Worm (Caenorhabditis elegans) whole organism, midembryonic: ENCODE results near the gene C47E12.10.

Source experiments
- T22C8.4 ChIP-seq: fragments of 200-800 bp; sonication (Bioruptor generic); IDR thresholded peaks from 2 replicates; pipeline ENCODE4 v1.3.6; 2022; ENCODE audit warnings: missing genetic modification characterization, missing compliant biosample characterization
- cog-1 ChIP-seq: sonication (generic microtip); optimal IDR thresholded peaks from 2 replicates; lab custom pipeline; 2016; ENCODE audit warnings: missing genetic modification characterization, missing compliant biosample characterization
- flt-1 ChIP-seq: fragments of 200-800 bp; sonication (Bioruptor generic); IDR thresholded peaks from 2 replicates; pipeline ENCODE4 v1.3.6; 2022; ENCODE audit warnings: missing genetic modification characterization, missing compliant biosample characterization
- klf-2 ChIP-seq: fragments of 200-800 bp; sonication (Bioruptor generic); conservative IDR thresholded peaks from 2 replicates; pipeline ENCODE4 v1.3.6; 2022; ENCODE audit warnings: missing genetic modification reagents, missing genetic modification characterization, missing compliant biosample characterization
- med-1 ChIP-seq: sonication (generic microtip); optimal IDR thresholded peaks from 2 replicates; lab custom pipeline; 2017; ENCODE audit warnings: missing genetic modification characterization, mild to moderate bottlenecking, missing compliant biosample characterization, antibody characterized with exemption, missing genetic modification reagents; ENCODE audit not compliant: insufficient read depth
- ref-1 ChIP-seq: fragments of 200-800 bp; sonication (Bioruptor generic); conservative IDR thresholded peaks from 2 replicates; pipeline ENCODE4 v1.3.6; 2022; ENCODE audit warnings: missing genetic modification reagents, missing genetic modification characterization, missing compliant biosample characterization
- tab-1 ChIP-seq: fragments of 200-800 bp; sonication (Bioruptor generic); IDR thresholded peaks from 2 replicates; pipeline ENCODE4 v1.3.6; 2022; ENCODE audit warnings: missing genetic modification characterization, missing compliant biosample characterization
- ztf-23 ChIP-seq: fragments of 200-800 bp; sonication (Bioruptor generic); IDR thresholded peaks from 2 replicates; pipeline ENCODE4 v1.3.6; 2022; ENCODE audit warnings: missing genetic modification reagents, missing genetic modification characterization, missing compliant biosample characterization
- ztf-29 ChIP-seq: fragments of 200-800 bp; sonication (Bioruptor generic); IDR thresholded peaks from 2 replicates; pipeline ENCODE4 v1.3.6; 2022; ENCODE audit warnings: missing genetic modification reagents, missing genetic modification characterization, missing compliant biosample characterization

Gene C47E12.10

ce11 chrIV:9963945-9964344 is 8.7 kb upstream of the C47E12.10 start, which contains the start of gene T13H10.2:
TSS of gene T13H10.2 (plus strand) at chrIV:9964245.
- TF ChIP-seq med-1 (no peak), klf-2 (GFP tag; lab: Robert Waterston, UW) (no peak)

ce11 chrIV:9969081-9969480 is 3.5 kb upstream of the C47E12.10 start, which contains the start of the genes kin-5 and C47E12.11:
TSS of gene kin-5 (minus strand) at chrIV:9969181.
TSS of gene C47E12.11 (plus strand) at chrIV:9969400.
- TF ChIP-seq tab-1 (GFP tag; lab: Robert Waterston, UW) (no peak), cog-1 (tag; lab: Kevin White, UChicago) (no peak), med-1 (no peak), ztf-23 (GFP tag; lab: Robert Waterston, UW) (no peak), ref-1 (no peak), flt-1 (GFP tag; lab: Robert Waterston, UW) (no peak), T22C8.4 (GFP tag; lab: Robert Waterston, UW) (no peak), ztf-29 (GFP tag; lab: Robert Waterston, UW) (no peak), klf-2 (GFP tag; lab: Robert Waterston, UW) (no peak)

ce11 chrIV:9974392-9974791 is 1.8 kb downstream of the C47E12.10 start, which contains the start of gene C47E12.9:
TSS of gene C47E12.9 (plus strand) at chrIV:9974692.
- TF ChIP-seq ref-1: no peak
- TF ChIP-seq ztf-29 (GFP tag; lab: Robert Waterston, UW): no peak
- no peak for TF ChIP-seq med-1
- no peak for TF ChIP-seq T22C8.4 (GFP tag; lab: Robert Waterston, UW)
- TF ChIP-seq klf-2 (GFP tag; lab: Robert Waterston, UW): no peak

DNA sequence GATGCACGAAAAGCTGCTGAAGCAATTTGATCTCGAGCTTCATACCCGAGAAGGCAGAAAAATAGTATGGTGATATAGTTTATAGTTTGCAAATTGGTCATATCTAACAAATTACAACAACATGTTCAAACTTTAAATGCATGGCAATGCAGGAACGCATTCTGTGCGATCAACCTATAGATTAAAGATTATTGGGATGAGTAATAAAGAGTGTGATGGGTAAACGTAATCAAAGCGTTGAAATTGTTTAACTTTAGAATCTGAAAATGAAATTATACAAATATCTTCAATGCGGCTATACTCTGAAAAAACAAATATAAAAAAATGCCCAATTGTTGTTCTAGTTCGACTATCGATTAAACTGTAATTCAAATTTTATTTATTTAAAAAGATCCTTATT is 3.7 kb downstream of the C47E12.10 start, which contains the start of gene C47E12.14:
TSS of gene C47E12.14 (minus strand) at position 101 of the 400 bp plus-strand sequence.
- TF ChIP-seq ztf-29 (GFP tag; lab: Robert Waterston, UW) (no peak), med-1 (no peak), ztf-23 (GFP tag; lab: Robert Waterston, UW) (no peak), cog-1 (tag; lab: Kevin White, UChicago) (no peak), tab-1 (GFP tag; lab: Robert Waterston, UW) (no peak), flt-1 (GFP tag; lab: Robert Waterston, UW) (no peak), ref-1 (no peak), klf-2 (GFP tag; lab: Robert Waterston, UW) (no peak), T22C8.4 (GFP tag; lab: Robert Waterston, UW) (no peak)

ce11 chrIV:9977602-9978172 is 5.1 kb downstream of the C47E12.10 start, which contains the start of gene dhp-2:
TSS of gene dhp-2 (plus strand) at chrIV:9978122.
- TF ChIP-seq ztf-29 (GFP tag; lab: Robert Waterston, UW) (no peak), ztf-23 (GFP tag; lab: Robert Waterston, UW) (no peak), cog-1 (tag; lab: Kevin White, UChicago) (no peak), flt-1 (GFP tag; lab: Robert Waterston, UW) (no peak), ref-1 (no peak), med-1 (no peak), T22C8.4 (GFP tag; lab: Robert Waterston, UW) (no peak), klf-2 (GFP tag; lab: Robert Waterston, UW) (no peak)

DNA sequence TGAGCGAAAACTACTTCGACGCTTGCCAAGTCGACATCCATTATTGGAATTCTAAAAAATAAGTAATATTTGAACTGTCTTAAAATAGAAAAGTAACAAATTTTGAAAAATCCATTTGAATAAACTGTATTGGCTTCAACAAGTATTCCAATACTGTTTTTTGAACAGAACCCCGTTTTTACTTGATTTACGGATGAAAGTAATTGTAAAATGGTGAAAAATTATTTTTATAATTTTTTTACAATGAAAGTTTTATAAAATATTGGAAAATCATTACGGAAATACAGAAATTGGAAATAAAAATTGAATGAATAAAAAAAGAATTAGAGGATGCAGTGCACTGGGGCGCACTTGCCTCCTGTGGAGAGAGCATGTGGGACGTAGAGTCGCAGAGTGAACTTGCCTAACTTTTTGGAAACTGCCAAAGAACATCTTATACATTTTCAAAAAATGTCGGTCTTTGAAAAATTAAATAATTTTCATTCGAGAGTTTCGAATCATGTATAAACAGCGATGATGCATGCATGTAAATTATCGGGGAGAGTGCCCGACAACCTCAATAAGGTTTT is 9.7 kb downstream of the C47E12.10 start, which contains the start of gene rrp-1:
TSS of gene rrp-1 (minus strand) at position 51 of the 569 bp plus-strand sequence.
- TF ChIP-seq ztf-29 (GFP tag; lab: Robert Waterston, UW): no peak
- TF ChIP-seq ref-1: no peak
- no peak for TF ChIP-seq flt-1 (GFP tag; lab: Robert Waterston, UW)
- TF ChIP-seq tab-1 (GFP tag; lab: Robert Waterston, UW): no peak
- TF ChIP-seq klf-2 (GFP tag; lab: Robert Waterston, UW): no peak
- TF ChIP-seq T22C8.4 (GFP tag; lab: Robert Waterston, UW): no peak
- TF ChIP-seq cog-1 (tag; lab: Kevin White, UChicago): no peak
- no peak for TF ChIP-seq med-1
- no peak for TF ChIP-seq ztf-23 (GFP tag; lab: Robert Waterston, UW)

DNA sequence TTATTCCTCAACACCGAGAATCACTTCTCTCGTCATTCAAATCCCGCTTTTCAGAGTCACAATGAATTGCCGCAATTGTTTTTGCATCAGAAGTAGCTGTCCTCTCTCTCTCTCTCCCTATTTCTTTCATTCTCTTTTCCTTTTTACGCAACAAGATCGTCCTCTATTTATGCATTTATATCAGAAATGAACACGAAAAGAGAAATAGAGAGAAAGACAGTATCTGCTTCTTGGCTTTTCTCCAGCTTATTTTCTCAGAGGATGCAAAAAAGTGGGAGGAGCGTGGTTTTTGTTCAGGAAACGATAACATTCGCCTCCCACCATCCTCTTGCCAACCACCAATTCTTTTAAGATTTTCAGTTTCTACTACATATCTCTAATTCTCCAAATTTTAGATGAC is 10.3 kb downstream of the C47E12.10 start, which contains the start of gene mam-2:
TSS of gene mam-2 (plus strand) at position 301 of the 400 bp plus-strand sequence.
- TF ChIP-seq flt-1 (GFP tag; lab: Robert Waterston, UW): no peak
- TF ChIP-seq med-1: no peak
- TF ChIP-seq T22C8.4 (GFP tag; lab: Robert Waterston, UW): no peak
- TF ChIP-seq ztf-23 (GFP tag; lab: Robert Waterston, UW): no peak
- TF ChIP-seq klf-2 (GFP tag; lab: Robert Waterston, UW): no peak
- no peak for TF ChIP-seq ztf-29 (GFP tag; lab: Robert Waterston, UW)
- no peak for TF ChIP-seq cog-1 (tag; lab: Kevin White, UChicago)
- TF ChIP-seq tab-1 (GFP tag; lab: Robert Waterston, UW): no peak
- TF ChIP-seq ref-1: no peak

ce11 chrIV:9989416-9989815 is 16.8 kb downstream of the C47E12.10 start:
- TF ChIP-seq cog-1 (tag; lab: Kevin White, UChicago): no peak
- no peak for TF ChIP-seq T22C8.4 (GFP tag; lab: Robert Waterston, UW)
- TF ChIP-seq flt-1 (GFP tag; lab: Robert Waterston, UW): no peak
- TF ChIP-seq med-1: no peak
- no peak for TF ChIP-seq klf-2 (GFP tag; lab: Robert Waterston, UW)
- TF ChIP-seq ztf-23 (GFP tag; lab: Robert Waterston, UW): no peak
- no peak for TF ChIP-seq ref-1
- TF ChIP-seq ztf-29 (GFP tag; lab: Robert Waterston, UW): no peak
- TF ChIP-seq tab-1 (GFP tag; lab: Robert Waterston, UW): no peak

- no peak for TF ChIP-seq cog-1 (tag; lab: Kevin White, UChicago)
- TF ChIP-seq ref-1: no peak
- TF ChIP-seq ztf-23 (GFP tag; lab: Robert Waterston, UW): no peak
- TF ChIP-seq tab-1 (GFP tag; lab: Robert Waterston, UW): no peak
These were observed 21.0 kb downstream of the C47E12.10 start for ce11 chrIV:9993403-9994132.
